Fruit fly (Drosophila melanogaster) whole organism, wandering third instar larva: Measurements from ENCODE around the gene fred.

ENCODE experiments used
- Abd-B ChIP-seq: fragments of >200 bp; optimal IDR thresholded peaks from 2 replicates; lab custom pipeline; 2017; ENCODE audit warnings: missing biosample characterization, missing genetic modification characterization
- CG32264 ChIP-seq: fragments of 200-800 bp; sonication (Bioruptor generic); optimal IDR thresholded peaks from 2 replicates; lab custom pipeline; 2016; ENCODE audit warnings: missing biosample characterization, missing genetic modification characterization
- CG9705 ChIP-seq: fragments of 200-800 bp; sonication (Bioruptor generic); optimal IDR thresholded peaks from 2 replicates; lab custom pipeline; 2018; ENCODE audit warnings: missing biosample characterization, mild to moderate bottlenecking, missing genetic modification characterization
- CrebA ChIP-seq: fragments of 200-800 bp; sonication (Bioruptor generic); optimal IDR thresholded peaks from 2 replicates; lab custom pipeline; 2016; ENCODE audit warnings: missing biosample characterization, mild to moderate bottlenecking, missing genetic modification characterization, borderline replicate concordance
- Dfd ChIP-seq: fragments of >200 bp; optimal IDR thresholded peaks from 2 replicates; lab custom pipeline; 2017; ENCODE audit warnings: missing biosample characterization, missing genetic modification characterization
- Dif ChIP-seq: fragments of 200-275, 200-300 bp; sonication (Bioruptor generic); optimal IDR thresholded peaks from 2 replicates; lab custom pipeline; 2018; ENCODE audit warnings: missing biosample characterization, missing genetic modification characterization; ENCODE audit not compliant: partially characterized antibody
- GATAd ChIP-seq: sonication (Bioruptor generic); optimal IDR thresholded peaks from 2 replicates; lab custom pipeline; 2016; ENCODE audit warnings: missing biosample characterization, missing genetic modification characterization
- HLH106 ChIP-seq: fragments of 200-800 bp; optimal IDR thresholded peaks from 3 replicates; lab custom pipeline; 2019; ENCODE audit warnings: missing biosample characterization, mild to moderate bottlenecking, missing genetic modification characterization, moderate library complexity
- Hnf4 ChIP-seq: fragments of 200-800 bp; sonication (Bioruptor generic); optimal IDR thresholded peaks from 2 replicates; lab custom pipeline; 2016; ENCODE audit warnings: missing biosample characterization, mild to moderate bottlenecking, missing genetic modification characterization
- Hr78 ChIP-seq: fragments of >200 bp; optimal IDR thresholded peaks from 2 replicates; lab custom pipeline; 2017; ENCODE audit warnings: missing biosample characterization, missing genetic modification characterization
- Hr83 ChIP-seq: fragments of 200-300 bp; sonication (Bioruptor generic); optimal IDR thresholded peaks from 2 replicates; lab custom pipeline; 2016; ENCODE audit warnings: missing biosample characterization, mild to moderate bottlenecking, missing genetic modification characterization, moderate library complexity; ENCODE audit not compliant: poor library complexity, severe bottlenecking
- Jra ChIP-seq: sonication (Bioruptor generic); optimal IDR thresholded peaks from 2 replicates; lab custom pipeline; 2016; ENCODE audit warnings: missing biosample characterization, missing genetic modification characterization
- Mio ChIP-seq: sonication (Bioruptor generic); optimal IDR thresholded peaks from 2 replicates; lab custom pipeline; 2016; ENCODE audit warnings: missing biosample characterization, missing genetic modification characterization
- Myc ChIP-seq: fragments of >200 bp; optimal IDR thresholded peaks from 2 replicates; lab custom pipeline; 2017
- N ChIP-seq: fragments of >200 bp; optimal IDR thresholded peaks from 2 replicates; lab custom pipeline; 2018; ENCODE audit warnings: missing biosample characterization, missing external identifiers, missing genetic modification characterization
- OdsH ChIP-seq: fragments of 200-800 bp; sonication (Bioruptor generic); optimal IDR thresholded peaks from 2 replicates; lab custom pipeline; 2016; ENCODE audit warnings: missing biosample characterization, mild to moderate bottlenecking, missing genetic modification characterization
- Sp1 ChIP-seq: fragments of 200-800 bp; sonication (Bioruptor generic); optimal IDR thresholded peaks from 3 replicates; lab custom pipeline; 2019; ENCODE audit warnings: missing biosample characterization, mild to moderate bottlenecking, missing genetic modification characterization, moderate library complexity
- Vsx2 ChIP-seq: fragments of 200-300, 225-300 bp; sonication (Bioruptor generic); optimal IDR thresholded peaks from 2 replicates; lab custom pipeline; 2018; ENCODE audit warnings: missing biosample characterization, missing genetic modification characterization; ENCODE audit not compliant: partially characterized antibody
- br ChIP-seq: fragments of 200-800 bp; sonication (Bioruptor generic); optimal IDR thresholded peaks from 2 replicates; lab custom pipeline; 2016; ENCODE audit warnings: missing biosample characterization, missing genetic modification characterization
- brk ChIP-seq: fragments of 200-800 bp; sonication (Bioruptor generic); optimal IDR thresholded peaks from 2 replicates; lab custom pipeline; 2016; ENCODE audit warnings: missing biosample characterization, mild to moderate bottlenecking, missing genetic modification characterization
- dl ChIP-seq, 2 experiments: fragments of 175-275, 200-275 bp in 1 of 2; fragments of 200-275 bp in 1 of 2; sonication (Bioruptor generic); optimal IDR thresholded peaks; lab custom pipeline; 2018; ENCODE audit warnings: mild to moderate bottlenecking in 2 of 2, missing biosample characterization in 2 of 2, missing genetic modification characterization in 2 of 2, moderate library complexity in 2 of 2; ENCODE audit not compliant: partially characterized antibody in 2 of 2, insufficient read depth in 1 of 2
- dmrt93B ChIP-seq: fragments of 200-800 bp; sonication (Bioruptor generic); optimal IDR thresholded peaks from 2 replicates; lab custom pipeline; 2018; ENCODE audit warnings: missing biosample characterization, mild to moderate bottlenecking, missing genetic modification characterization
- dsf ChIP-seq: sonication (Bioruptor generic); optimal IDR thresholded peaks from 2 replicates; lab custom pipeline; 2016; ENCODE audit warnings: missing biosample characterization, missing genetic modification characterization, borderline replicate concordance
- ey ChIP-seq: fragments of 200-800 bp; sonication (Bioruptor generic); optimal IDR thresholded peaks from 2 replicates; lab custom pipeline; 2016; ENCODE audit warnings: missing biosample characterization, missing genetic modification characterization
- foxo ChIP-seq, 2 experiments: fragments of 200-800 bp; sonication (Bioruptor generic); optimal IDR thresholded peaks; 2 replicates in 1 of 2; 3 replicates in 1 of 2; lab custom pipeline; 2016 to 2017; ENCODE audit warnings: missing biosample characterization in 2 of 2, missing genetic modification characterization in 2 of 2
- fru ChIP-seq: fragments of 200-800 bp; sonication (Bioruptor generic); optimal IDR thresholded peaks from 3 replicates; lab custom pipeline; 2016; ENCODE audit warnings: missing biosample characterization, mild to moderate bottlenecking, missing genetic modification characterization
- h ChIP-seq: fragments of 200-800 bp; sonication (Bioruptor generic); optimal IDR thresholded peaks from 3 replicates; lab custom pipeline; 2016; ENCODE audit warnings: missing biosample characterization, mild to moderate bottlenecking, missing genetic modification characterization
- jim ChIP-seq: fragments of 175-275, 200-325 bp; sonication (Bioruptor generic); optimal IDR thresholded peaks from 2 replicates; lab custom pipeline; 2016; ENCODE audit warnings: missing biosample characterization, mild to moderate bottlenecking, missing genetic modification characterization
- lola ChIP-seq: fragments of >200 bp; optimal IDR thresholded peaks from 2 replicates; lab custom pipeline; 2017; ENCODE audit warnings: missing biosample characterization, missing genetic modification characterization
- pan ChIP-seq: fragments of >200 bp; optimal IDR thresholded peaks from 2 replicates; lab custom pipeline; 2017
- psq ChIP-seq: fragments of 200-800 bp; sonication (Bioruptor generic); optimal IDR thresholded peaks from 3 replicates; lab custom pipeline; 2017; ENCODE audit warnings: missing biosample characterization, mild to moderate bottlenecking, missing genetic modification characterization, moderate library complexity
- rgr ChIP-seq: fragments of 200-800 bp; sonication (Bioruptor generic); optimal IDR thresholded peaks from 3 replicates; lab custom pipeline; 2016; ENCODE audit warnings: missing biosample characterization, mild to moderate bottlenecking, missing genetic modification characterization
- sage ChIP-seq: fragments of 200-800 bp; sonication (Bioruptor generic); optimal IDR thresholded peaks from 2 replicates; lab custom pipeline; 2016; ENCODE audit warnings: missing biosample characterization, mild to moderate bottlenecking, missing genetic modification characterization
- sv ChIP-seq: fragments of 200-800 bp; sonication (Bioruptor generic); optimal IDR thresholded peaks from 3 replicates; lab custom pipeline; 2016; ENCODE audit warnings: missing biosample characterization, missing genetic modification characterization
- tai ChIP-seq: sonication (Bioruptor generic); optimal IDR thresholded peaks from 2 replicates; lab custom pipeline; 2016; ENCODE audit warnings: missing biosample characterization, missing genetic modification characterization
- usp ChIP-seq: fragments of >200 bp; optimal IDR thresholded peaks from 2 replicates; lab custom pipeline; 2017; ENCODE audit warnings: missing biosample characterization, missing genetic modification characterization
- woc ChIP-seq: sonication (Bioruptor generic); optimal IDR thresholded peaks from 2 replicates; lab custom pipeline; 2016; ENCODE audit warnings: missing biosample characterization, mild to moderate bottlenecking, missing genetic modification characterization

fred gene

DNA sequence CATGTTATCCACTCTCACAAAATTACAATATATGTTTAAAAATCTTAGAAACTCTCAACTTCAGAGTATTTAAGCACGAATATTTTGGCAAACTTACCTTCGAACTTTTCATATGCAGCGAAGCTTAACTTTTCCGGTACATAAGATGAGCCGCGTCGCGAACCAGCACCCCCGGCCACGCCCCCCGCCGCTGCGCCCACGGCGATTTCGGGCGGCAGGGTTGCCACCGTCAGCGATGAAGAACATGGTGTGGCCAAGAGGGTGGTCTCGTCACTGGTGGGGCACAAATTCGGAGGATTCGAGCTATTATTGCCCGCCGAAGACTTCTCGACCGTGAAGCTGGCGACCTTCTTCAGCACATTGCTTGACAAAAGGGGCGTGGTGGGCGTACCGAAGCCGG lies 107.6 kb downstream of the fred start:
- TF ChIP-seq Dfd (GFP tag; lab: Kevin White, UChicago) (peak; percentile 78), dmrt93B (GFP tag; lab: Kevin White, UChicago) (no peak)

DNA sequence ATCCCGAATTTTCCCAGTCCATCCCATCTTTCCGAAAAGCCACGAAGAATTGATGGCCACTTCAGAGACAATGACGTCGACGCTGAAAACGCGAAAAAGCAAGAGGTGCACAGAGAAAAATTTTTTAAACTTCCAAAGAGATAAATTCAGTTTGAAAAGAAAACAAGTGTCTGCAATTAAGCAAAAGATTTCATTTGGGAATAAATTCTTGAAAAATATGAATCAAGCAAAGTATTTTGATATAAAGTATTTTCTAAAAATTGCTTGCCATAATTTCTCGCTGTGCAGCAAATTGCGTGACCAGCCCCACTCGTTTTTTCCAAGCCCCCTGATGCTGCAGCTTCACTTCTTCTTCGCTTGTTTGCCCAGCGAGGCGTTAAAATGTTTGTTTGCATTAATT lies 109.3 kb downstream of the fred start:
- TF ChIP-seq Dfd (GFP tag; lab: Kevin White, UChicago) (no peak), CG32264 (GFP tag; lab: Kevin White, UChicago) (no peak), br (peak; percentile 59), Hr83 (GFP tag; lab: Kevin White, UChicago) (no peak), dmrt93B (GFP tag; lab: Kevin White, UChicago) (peak; percentile 37), dsf (no peak), GATAd (GFP tag; lab: Kevin White, UChicago) (no peak), Mio (no peak), HLH106 (tag; lab: Kevin White, UChicago) (peak; percentile 45), Myc (lab: Kevin White, UChicago) (no peak), Hnf4 (GFP tag; lab: Kevin White, UChicago) (peak; percentile 51), CrebA (GFP tag; lab: Kevin White, UChicago) (no peak), OdsH (GFP tag; lab: Kevin White, UChicago) (peak; percentile 26), foxo (GFP tag; optimal IDR thresholded peaks at IDR 0.05; lab: Kevin White, UChicago) (peak in 1 of 2 experiments; percentile 58), brk (no peak), h (GFP tag; lab: Kevin White, UChicago) (peak; percentile 57), Hr78 (GFP tag; lab: Kevin White, UChicago) (no peak), psq (peak; percentile 41), rgr (GFP tag; lab: Kevin White, UChicago) (peak; percentile 66), ey (GFP tag; lab: Kevin White, UChicago) (peak; percentile 64), fru (GFP tag; lab: Kevin White, UChicago) (peak; percentile 64), tai (peak; percentile 44), woc (GFP tag; lab: Kevin White, UChicago) (peak; percentile 15), Vsx2 (GFP tag; lab: Kevin White, UChicago) (no peak), Sp1 (peak; percentile 52), sv (no peak)
- TF ChIP-seq, all 38 proteins: peak for 14

DNA sequence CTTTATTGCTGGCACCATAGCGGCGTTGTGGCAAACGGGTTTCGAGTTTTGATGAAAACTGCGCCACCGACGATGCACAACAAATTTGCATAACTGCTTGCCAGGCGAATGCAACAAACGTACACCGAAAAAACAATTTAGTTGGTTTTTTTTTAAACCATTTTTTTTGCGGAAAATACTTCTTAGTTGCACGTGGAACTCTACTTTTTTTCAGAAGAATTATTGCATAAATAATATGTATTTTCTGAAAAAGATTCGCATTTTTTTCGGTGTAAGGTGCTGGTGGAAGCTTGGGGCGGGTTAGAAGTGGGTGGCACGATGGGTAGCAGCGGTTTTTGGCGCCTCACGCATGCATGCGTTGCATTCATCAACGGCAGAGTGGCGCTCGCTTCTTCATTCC lies 110.3 kb downstream of the fred start:
- TF ChIP-seq Sp1 (peak; percentile 10), ey (GFP tag; lab: Kevin White, UChicago) (peak; percentile 39), Dif (GFP tag; lab: Kevin White, UChicago) (no peak), Abd-B (GFP tag; lab: Kevin White, UChicago) (no peak), tai (no peak), br (peak; percentile 8), CG32264 (GFP tag; lab: Kevin White, UChicago) (no peak), Mio (no peak), Hnf4 (GFP tag; lab: Kevin White, UChicago) (peak; percentile 20), N (no peak), dsf (no peak), rgr (GFP tag; lab: Kevin White, UChicago) (no peak), Myc (lab: Kevin White, UChicago) (no peak), HLH106 (tag; lab: Kevin White, UChicago) (no peak), foxo (GFP tag; optimal IDR thresholded peaks at IDR 0.05; lab: Kevin White, UChicago) (no peak), usp (GFP tag; lab: Kevin White, UChicago) (no peak), dl (GFP tag; optimal IDR thresholded peaks at IDR 0.05; lab: Kevin White, UChicago; ENCODE audit: insufficient read depth in 1 of 2, partially characterized antibody in 2 of 2) (no peak), brk (no peak), woc (GFP tag; lab: Kevin White, UChicago) (no peak), fru (GFP tag; lab: Kevin White, UChicago) (peak; percentile 10), GATAd (GFP tag; lab: Kevin White, UChicago) (no peak), dmrt93B (GFP tag; lab: Kevin White, UChicago) (no peak), Jra (GFP tag; lab: Kevin White, UChicago) (no peak), Hr83 (GFP tag; lab: Kevin White, UChicago) (no peak), psq (no peak), lola (GFP tag; lab: Kevin White, UChicago) (no peak)

DNA sequence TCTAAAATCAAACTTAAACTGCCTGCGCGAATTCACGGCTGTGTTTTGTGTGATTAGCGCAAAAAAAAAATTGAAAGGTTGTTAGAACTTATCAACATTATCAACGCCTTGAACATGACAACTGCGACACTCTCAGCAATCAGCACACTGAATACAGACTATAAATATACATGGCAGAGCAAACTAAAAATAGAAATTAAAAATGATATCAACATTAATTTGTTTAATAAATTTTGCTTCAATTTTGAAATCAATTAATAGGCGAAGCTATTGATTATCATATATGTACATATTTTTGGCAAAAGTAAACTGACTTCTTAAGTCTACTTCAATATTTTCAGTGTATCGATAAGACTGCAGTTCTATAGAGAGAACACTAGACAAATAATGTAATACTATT lies 111.5 kb downstream of the fred start:
- peak; percentile 18 for TF ChIP-seq psq
- no peak for TF ChIP-seq sv
- peak in 1 of 2 experiments; percentile 84 for TF ChIP-seq foxo (GFP tag; optimal IDR thresholded peaks at IDR 0.05; lab: Kevin White, UChicago)
- no peak for TF ChIP-seq dl (GFP tag; optimal IDR thresholded peaks at IDR 0.05; lab: Kevin White, UChicago; ENCODE audit: insufficient read depth in 1 of 2, partially characterized antibody in 2 of 2)
- no peak for TF ChIP-seq tai
- TF ChIP-seq GATAd (GFP tag; lab: Kevin White, UChicago): no peak
- peak; percentile 19 for TF ChIP-seq dmrt93B (GFP tag; lab: Kevin White, UChicago)
- TF ChIP-seq jim (GFP tag; lab: Kevin White, UChicago): no peak
- no peak for TF ChIP-seq pan (lab: Kevin White, UChicago)
- no peak for TF ChIP-seq Hr83 (GFP tag; lab: Kevin White, UChicago)
- no peak for TF ChIP-seq dsf
- TF ChIP-seq Dif (GFP tag; lab: Kevin White, UChicago): no peak
- TF ChIP-seq CG32264 (GFP tag; lab: Kevin White, UChicago): no peak
- TF ChIP-seq rgr (GFP tag; lab: Kevin White, UChicago): peak; percentile 73
- peak; percentile 75 for TF ChIP-seq fru (GFP tag; lab: Kevin White, UChicago)
- TF ChIP-seq sage (GFP tag; lab: Kevin White, UChicago): no peak
- TF ChIP-seq CG9705 (GFP tag; lab: Kevin White, UChicago): no peak
- peak; percentile 41 for TF ChIP-seq woc (GFP tag; lab: Kevin White, UChicago)
- TF ChIP-seq Hr78 (GFP tag; lab: Kevin White, UChicago): no peak
- no peak for TF ChIP-seq Dfd (GFP tag; lab: Kevin White, UChicago)
- TF ChIP-seq Jra (GFP tag; lab: Kevin White, UChicago): peak; percentile 20
- no peak for TF ChIP-seq CrebA (GFP tag; lab: Kevin White, UChicago)
- TF ChIP-seq lola (GFP tag; lab: Kevin White, UChicago): no peak
- TF ChIP-seq usp (GFP tag; lab: Kevin White, UChicago): no peak
- peak; percentile 58 for TF ChIP-seq OdsH (GFP tag; lab: Kevin White, UChicago)
- no peak for TF ChIP-seq Abd-B (GFP tag; lab: Kevin White, UChicago)
- no peak for TF ChIP-seq Myc (lab: Kevin White, UChicago)
- TF ChIP-seq N: no peak
- TF ChIP-seq br: peak; percentile 15
- no peak for TF ChIP-seq Sp1
